Fruit fly (Drosophila melanogaster) whole organism, embryonic: ENCODE results near the gene CG15914.

Experiments used
- Atf6 ChIP-seq: fragments of 200-800 bp; sonication (Bioruptor generic); IDR thresholded peaks from 2 replicates; pipeline ENCODE4 v1.3.6; 2022; ENCODE audit warnings: missing biosample characterization, missing genetic modification characterization
- Bteb2 ChIP-seq: fragments of 200-800 bp; sonication (Bioruptor generic); optimal IDR thresholded peaks from 2 replicates; lab custom pipeline; 2016; ENCODE audit warnings: missing biosample characterization, missing genetic modification characterization
- CG10209 ChIP-seq: fragments of 200-800 bp; sonication (Bioruptor generic); optimal IDR thresholded peaks from 3 replicates; lab custom pipeline; 2017; ENCODE audit warnings: missing biosample characterization, mild to moderate bottlenecking, missing genetic modification characterization, missing genetic modification reagents
- CG1024 ChIP-seq: fragments of 200-800 bp; sonication (Bioruptor generic); IDR thresholded peaks from 2 replicates; pipeline ENCODE4 v1.3.6; 2022; ENCODE audit warnings: missing biosample characterization, missing genetic modification characterization
- CG10267 ChIP-seq: fragments of 200-800 bp; sonication (Bioruptor generic); optimal IDR thresholded peaks from 2 replicates; lab custom pipeline; 2018; ENCODE audit warnings: missing biosample characterization, mild to moderate bottlenecking, missing genetic modification characterization, moderate library complexity
- CG12071 ChIP-seq: fragments of 200-800 bp; sonication (Bioruptor generic); optimal IDR thresholded peaks from 3 replicates; lab custom pipeline; 2018; ENCODE audit warnings: missing biosample characterization, mild to moderate bottlenecking, missing genetic modification characterization
- CG12104 ChIP-seq: fragments of 200-800 bp; sonication (Bioruptor generic); optimal IDR thresholded peaks from 3 replicates; lab custom pipeline; 2016; ENCODE audit warnings: missing biosample characterization, missing genetic modification characterization
- CG14014 ChIP-seq: fragments of 200-800 bp; sonication (Bioruptor generic); IDR thresholded peaks from 2 replicates; pipeline ENCODE4 v1.3.6; 2022; ENCODE audit warnings: missing biosample characterization, missing genetic modification characterization
- CG15073 ChIP-seq: fragments of 200-800 bp; sonication (Bioruptor generic); optimal IDR thresholded peaks from 2 replicates; lab custom pipeline; 2016; ENCODE audit warnings: missing biosample characterization, missing genetic modification characterization
- CG15479 ChIP-seq: fragments of 200-800 bp; sonication (Bioruptor generic); optimal IDR thresholded peaks from 3 replicates; lab custom pipeline; 2019; ENCODE audit warnings: missing biosample characterization, mild to moderate bottlenecking, missing genetic modification characterization, moderate library complexity
- CG17328 ChIP-seq: fragments of 200-800 bp; sonication (Bioruptor generic); IDR thresholded peaks from 2 replicates; pipeline ENCODE4 v1.3.6; 2022; ENCODE audit warnings: missing biosample characterization, missing genetic modification characterization
- CG17829 ChIP-seq: fragments of 200-800 bp; optimal IDR thresholded peaks from 2 replicates; lab custom pipeline; 2019; ENCODE audit warnings: missing biosample characterization, mild to moderate bottlenecking, missing genetic modification characterization, moderate library complexity
- CG32767 ChIP-seq: fragments of 200-800 bp; sonication (Bioruptor generic); IDR thresholded peaks from 2 replicates; pipeline ENCODE4 v1.3.6; 2022; ENCODE audit warnings: missing biosample characterization, missing genetic modification characterization
- CG3995 ChIP-seq: fragments of 200-800 bp; sonication (Bioruptor generic); optimal IDR thresholded peaks from 3 replicates; lab custom pipeline; 2016; ENCODE audit warnings: missing biosample characterization, missing genetic modification characterization
- CG4404 ChIP-seq: fragments of 200-800 bp; sonication (Bioruptor generic); IDR thresholded peaks from 2 replicates; pipeline ENCODE4 v1.3.6; 2022; ENCODE audit warnings: missing biosample characterization, missing genetic modification characterization
- CG4424 ChIP-seq: fragments of 200-800 bp; sonication (Bioruptor generic); optimal IDR thresholded peaks from 3 replicates; lab custom pipeline; 2016; ENCODE audit warnings: missing biosample characterization, missing genetic modification characterization
- CG5245 ChIP-seq: fragments of 200-800 bp; sonication (Bioruptor generic); optimal IDR thresholded peaks from 3 replicates; lab custom pipeline; 2016; ENCODE audit warnings: missing biosample characterization, missing genetic modification characterization
- CG6654 ChIP-seq: fragments of 200-800 bp; sonication (Bioruptor generic); optimal IDR thresholded peaks from 2 replicates; lab custom pipeline; 2017; ENCODE audit warnings: missing biosample characterization, mild to moderate bottlenecking, missing genetic modification characterization
- CHES-1-like ChIP-seq: fragments of 200-800 bp; sonication (Bioruptor generic); optimal IDR thresholded peaks from 2 replicates; lab custom pipeline; 2016; ENCODE audit warnings: missing biosample characterization, missing genetic modification characterization
- Dll ChIP-seq: fragments of 200-800 bp; sonication (Bioruptor generic); IDR thresholded peaks from 4 replicates; pipeline ENCODE4 v1.3.6; 2022; ENCODE audit warnings: missing biosample characterization, missing genetic modification characterization; ENCODE audit not compliant: partially characterized antibody
- Ets97D ChIP-seq: fragments of 200-800 bp; sonication (Bioruptor generic); optimal IDR thresholded peaks from 3 replicates; lab custom pipeline; 2016; ENCODE audit warnings: missing biosample characterization, missing genetic modification characterization
- Gug ChIP-seq: fragments of 200-800 bp; sonication (Bioruptor generic); IDR thresholded peaks from 4 replicates; pipeline ENCODE4 v1.3.6; 2022; ENCODE audit warnings: missing biosample characterization, missing genetic modification characterization
- Hr39 ChIP-seq: fragments of >200 bp; optimal IDR thresholded peaks from 2 replicates; lab custom pipeline; 2017
- Hsf ChIP-seq: fragments of 200-800 bp; sonication (Bioruptor generic); optimal IDR thresholded peaks from 3 replicates; lab custom pipeline; 2016; ENCODE audit warnings: missing biosample characterization, missing genetic modification characterization
- Mad ChIP-seq: fragments of 200-800 bp; sonication (Bioruptor generic); optimal IDR thresholded peaks from 2 replicates; lab custom pipeline; 2016; ENCODE audit warnings: missing biosample characterization, missing genetic modification characterization
- NC2α ChIP-seq: fragments of 200-800 bp; sonication (Bioruptor generic); optimal IDR thresholded peaks from 2 replicates; lab custom pipeline; 2016; ENCODE audit warnings: missing biosample characterization, missing genetic modification characterization
- Nf-YA ChIP-seq: fragments of 200-800 bp; sonication (Bioruptor generic); IDR thresholded peaks from 2 replicates; pipeline ENCODE4 v1.3.6; 2022; ENCODE audit warnings: missing biosample characterization, missing genetic modification characterization
- Scr ChIP-seq: fragments of 200-800 bp; sonication (Bioruptor generic); IDR thresholded peaks from 2 replicates; pipeline ENCODE4 v1.3.6; 2022; ENCODE audit warnings: missing biosample characterization, missing genetic modification characterization; ENCODE audit not compliant: partially characterized antibody
- Stat92E ChIP-seq, 3 experiments: fragments of >200 bp in 2 of 3; fragments of 200-800 bp in 1 of 3; sonication (Bioruptor generic) in 1 of 3; optimal IDR thresholded peaks; 2 replicates each; lab custom pipeline; 2017 to 2019; ENCODE audit warnings: missing biosample characterization in 3 of 3, missing genetic modification characterization in 3 of 3, mild to moderate bottlenecking in 1 of 3, moderate library complexity in 1 of 3
- Xbp1 ChIP-seq: fragments of 200-800 bp; sonication (Bioruptor generic); optimal IDR thresholded peaks from 3 replicates; lab custom pipeline; 2016; ENCODE audit warnings: missing biosample characterization, mild to moderate bottlenecking, missing genetic modification characterization
- bbx ChIP-seq: fragments of 200-800 bp; sonication (Bioruptor generic); IDR thresholded peaks from 2 replicates; pipeline ENCODE4 v1.3.6; 2022; ENCODE audit warnings: missing biosample characterization, missing genetic modification characterization; ENCODE audit not compliant: partially characterized antibody
- bigmax ChIP-seq: fragments of 200-800 bp; sonication (Bioruptor generic); optimal IDR thresholded peaks from 2 replicates; lab custom pipeline; 2018; ENCODE audit warnings: missing biosample characterization, mild to moderate bottlenecking, missing genetic modification characterization
- cad ChIP-seq: fragments of >200 bp; optimal IDR thresholded peaks from 2 replicates; lab custom pipeline; 2017; ENCODE audit warnings: missing biosample characterization, missing genetic modification characterization
- chif ChIP-seq, 2 experiments: fragments of 200-800 bp; sonication (Bioruptor generic); optimal IDR thresholded peaks; 3 replicates each; lab custom pipeline; 2016; ENCODE audit warnings: missing biosample characterization in 2 of 2, missing genetic modification characterization in 2 of 2
- chinmo ChIP-seq: fragments of 200-800 bp; sonication (Bioruptor generic); IDR thresholded peaks from 4 replicates; pipeline ENCODE4 v1.3.6; 2022; ENCODE audit warnings: missing biosample characterization, missing genetic modification characterization; ENCODE audit not compliant: partially characterized antibody
- crol ChIP-seq: fragments of 200-800 bp; sonication (Bioruptor generic); IDR thresholded peaks from 2 replicates; pipeline ENCODE4 v1.3.6; 2022; ENCODE audit warnings: missing biosample characterization, missing genetic modification characterization
- dm ChIP-seq: fragments of 200-800 bp; sonication (Bioruptor generic); optimal IDR thresholded peaks from 3 replicates; lab custom pipeline; 2016; ENCODE audit warnings: missing biosample characterization, missing genetic modification characterization
- eyg ChIP-seq: fragments of 200-800 bp; sonication (Bioruptor generic); optimal IDR thresholded peaks from 3 replicates; lab custom pipeline; 2016; ENCODE audit warnings: missing biosample characterization, missing genetic modification characterization
- fu2 ChIP-seq: fragments of 200-800 bp; sonication (Bioruptor generic); optimal IDR thresholded peaks from 2 replicates; lab custom pipeline; 2016; ENCODE audit warnings: missing biosample characterization, missing genetic modification characterization
- gsb ChIP-seq: fragments of 200-800 bp; sonication (Bioruptor generic); IDR thresholded peaks from 2 replicates; pipeline ENCODE4 v1.3.6; 2022; ENCODE audit warnings: missing biosample characterization, missing genetic modification characterization
- gt ChIP-seq: fragments of 200-800 bp; sonication (Bioruptor generic); IDR thresholded peaks from 2 replicates; pipeline ENCODE4 v1.3.6; 2022; ENCODE audit warnings: missing biosample characterization, missing genetic modification characterization
- jigr1 ChIP-seq: fragments of 200-800 bp; sonication (Bioruptor generic); IDR thresholded peaks from 3 replicates; pipeline ENCODE4 v1.3.6; 2022; ENCODE audit warnings: missing biosample characterization, missing genetic modification characterization
- lbe ChIP-seq: fragments of 200-800 bp; sonication (Bioruptor generic); optimal IDR thresholded peaks from 2 replicates; lab custom pipeline; 2016; ENCODE audit warnings: missing biosample characterization, mild to moderate bottlenecking, missing genetic modification characterization
- lmd ChIP-seq: fragments of 200-800 bp; sonication (Bioruptor generic); IDR thresholded peaks from 2 replicates; pipeline ENCODE4 v1.3.6; 2022; ENCODE audit warnings: missing biosample characterization, missing genetic modification characterization
- mirr ChIP-seq: fragments of 200-800 bp; sonication (Bioruptor generic); optimal IDR thresholded peaks from 3 replicates; lab custom pipeline; 2018; ENCODE audit warnings: missing biosample characterization, mild to moderate bottlenecking, missing genetic modification characterization
- nom ChIP-seq: fragments of 200-800 bp; sonication (Bioruptor generic); optimal IDR thresholded peaks from 2 replicates; lab custom pipeline; 2017; ENCODE audit warnings: missing biosample characterization, missing genetic modification characterization, mild to moderate bottlenecking, moderate library complexity, missing genetic modification reagents
- sima ChIP-seq: fragments of 200-800 bp; sonication (Bioruptor generic); optimal IDR thresholded peaks from 2 replicates; lab custom pipeline; 2016; ENCODE audit warnings: missing biosample characterization, missing genetic modification characterization
- stwl ChIP-seq: fragments of 200-800 bp; sonication (Bioruptor generic); optimal IDR thresholded peaks from 3 replicates; lab custom pipeline; 2018; ENCODE audit warnings: missing biosample characterization, mild to moderate bottlenecking, missing genetic modification characterization, moderate library complexity
- trh ChIP-seq: fragments of 200-800 bp; sonication (Bioruptor generic); optimal IDR thresholded peaks from 2 replicates; lab custom pipeline; 2016; ENCODE audit warnings: missing biosample characterization, missing genetic modification characterization
- twi ChIP-seq: fragments of 200-800 bp; optimal IDR thresholded peaks from 2 replicates; lab custom pipeline; 2019; ENCODE audit warnings: missing biosample characterization, mild to moderate bottlenecking, missing genetic modification characterization, moderate library complexity
- unc-4 ChIP-seq: fragments of 200-800 bp; sonication (Bioruptor generic); IDR thresholded peaks from 2 replicates; pipeline ENCODE4 v1.3.6; 2022; ENCODE audit warnings: missing biosample characterization, missing genetic modification characterization; ENCODE audit not compliant: partially characterized antibody
- usp ChIP-seq: fragments of >200 bp; optimal IDR thresholded peaks from 2 replicates; lab custom pipeline; 2017; ENCODE audit warnings: missing biosample characterization, missing genetic modification characterization
- yki ChIP-seq: fragments of >200 bp; optimal IDR thresholded peaks from 3 replicates; lab custom pipeline; 2018

Gene CG15914

DNA sequence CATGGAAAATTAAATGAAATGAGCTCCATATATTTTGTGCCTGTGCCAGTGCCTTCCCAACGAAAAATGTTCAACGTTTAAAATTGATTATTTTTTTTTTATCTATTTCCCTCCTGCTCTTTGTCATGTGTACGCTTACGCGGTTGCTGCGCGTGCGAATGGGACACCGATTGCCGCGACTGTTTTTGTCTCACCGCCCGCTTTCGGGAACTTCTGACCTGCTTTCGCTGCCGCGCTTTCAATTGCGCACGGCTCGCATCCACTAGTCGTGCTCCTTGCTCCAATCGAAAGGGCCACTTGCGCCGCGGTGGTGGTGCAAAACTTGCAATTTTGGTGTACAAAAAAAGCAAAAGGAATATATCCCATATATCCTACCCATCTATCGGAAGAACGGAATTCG, 7.3 kb downstream of the CG15914 start (continued):
- TF ChIP-seq CG17328 (GFP tag; lab: Robert Waterston, UW) (peak; percentile 31; the same call in 1 of the 2 replicates), CG10209 (GFP tag; lab: Kevin White, UChicago) (no peak), Bteb2 (GFP tag; lab: Kevin White, UChicago) (no peak), lmd (GFP tag; lab: Robert Waterston, UW) (no peak), CG5245 (GFP tag; lab: Kevin White, UChicago) (no peak), CG10267 (tag; lab: Kevin White, UChicago) (no peak), CG15073 (GFP tag; lab: Kevin White, UChicago) (no peak), sima (GFP tag; lab: Kevin White, UChicago) (no peak), bbx (GFP tag; lab: Robert Waterston, UW) (peak; percentile 31; the same call in 1 of the 2 replicates), bigmax (no peak), chif (GFP tag; optimal IDR thresholded peaks at IDR 0.05; lab: Kevin White, UChicago) (no peak), Ets97D (GFP tag; lab: Kevin White, UChicago) (no peak), CG4424 (GFP tag; lab: Kevin White, UChicago) (no peak), gsb (GFP tag; lab: Robert Waterston, UW) (no peak), unc-4 (GFP tag; lab: Robert Waterston, UW) (no peak), Gug (GFP tag; lab: Robert Waterston, UW) (no peak), jigr1 (no peak), lbe (GFP tag; lab: Kevin White, UChicago) (no peak), trh (no peak), CG12071 (no peak), CG4404 (GFP tag; lab: Robert Waterston, UW) (no peak), CG17829 (tag; lab: Kevin White, UChicago) (no peak), chinmo (GFP tag; lab: Robert Waterston, UW) (no peak), CHES-1-like (peak; percentile 47), crol (GFP tag; lab: Robert Waterston, UW) (no peak), Atf6 (peak; percentile 45; the same call in 1 of the 2 replicates), CG32767 (GFP tag; lab: Robert Waterston, UW) (peak; percentile 85), Hr39 (lab: Kevin White, UChicago) (no peak), Dll (GFP tag; lab: Robert Waterston, UW) (no peak), CG6654 (GFP tag; lab: Kevin White, UChicago) (no peak), CG14014 (no peak), CG12104 (GFP tag; lab: Kevin White, UChicago) (no peak), NC2α (no peak), CG3995 (GFP tag; lab: Kevin White, UChicago) (no peak), usp (GFP tag; lab: Kevin White, UChicago) (no peak), Xbp1 (GFP tag; lab: Kevin White, UChicago) (no peak), stwl (tag; lab: Kevin White, UChicago) (no peak), CG15479 (GFP tag; lab: Kevin White, UChicago) (peak; percentile 59), twi (tag; lab: Kevin White, UChicago) (no peak), dm (GFP tag; lab: Kevin White, UChicago) (peak; percentile 29), Stat92E (GFP tag; optimal IDR thresholded peaks at IDR 0.05; lab: Kevin White, UChicago) (no peak), yki (lab: Kevin White, UChicago) (no peak), gt (GFP tag; lab: Robert Waterston, UW) (no peak), Scr (GFP tag; lab: Robert Waterston, UW) (no peak), cad (GFP tag; lab: Kevin White, UChicago) (no peak), Mad (GFP tag; lab: Kevin White, UChicago) (no peak), CG1024 (GFP tag; lab: Robert Waterston, UW) (no peak), eyg (no peak), nom (GFP tag; lab: Kevin White, UChicago) (peak; percentile 74), mirr (GFP tag; lab: Kevin White, UChicago) (peak; percentile 20), Hsf (GFP tag; lab: Kevin White, UChicago) (no peak), Nf-YA (no peak), fu2 (GFP tag; lab: Kevin White, UChicago) (no peak)
